Fruit fly (Drosophila melanogaster) whole organism, adult: Measurements from ENCODE around the gene TpnC25D.

Experiments
- CG12768 ChIP-seq: fragments of 200-800 bp; sonication (Bioruptor generic); optimal IDR thresholded peaks from 2 replicates; lab custom pipeline; 2017; ENCODE audit warnings: missing biosample characterization, missing genetic modification characterization, mild to moderate bottlenecking, moderate library complexity, missing genetic modification reagents
- CG14711 ChIP-seq: fragments of 200-800 bp; sonication (Bioruptor generic); optimal IDR thresholded peaks from 2 replicates; lab custom pipeline; 2018; ENCODE audit warnings: missing biosample characterization, mild to moderate bottlenecking, missing genetic modification characterization, moderate library complexity
- CG1620 ChIP-seq: fragments of 200-800 bp; sonication (Bioruptor generic); optimal IDR thresholded peaks from 2 replicates; lab custom pipeline; 2016; ENCODE audit warnings: missing biosample characterization, missing genetic modification characterization
- Crg-1 ChIP-seq: fragments of 200-800 bp; sonication (Bioruptor generic); optimal IDR thresholded peaks from 2 replicates; lab custom pipeline; 2016; ENCODE audit warnings: missing biosample characterization, missing genetic modification characterization
- Hr96 ChIP-seq: fragments of 200-800 bp; sonication (Bioruptor generic); optimal IDR thresholded peaks from 2 replicates; lab custom pipeline; 2016; ENCODE audit warnings: missing biosample characterization, missing genetic modification characterization
- kay ChIP-seq: fragments of 200-800 bp; sonication (Bioruptor generic); peaks from one replicate; lab custom pipeline; 2016; ENCODE audit warnings: missing biosample characterization, missing genetic modification characterization, borderline replicate concordance
- pad ChIP-seq: fragments of 200-800 bp; sonication (Bioruptor generic); optimal IDR thresholded peaks from 3 replicates; lab custom pipeline; 2017; ENCODE audit warnings: missing biosample characterization, missing genetic modification characterization, mild to moderate bottlenecking, moderate library complexity, missing genetic modification reagents

DNA sequence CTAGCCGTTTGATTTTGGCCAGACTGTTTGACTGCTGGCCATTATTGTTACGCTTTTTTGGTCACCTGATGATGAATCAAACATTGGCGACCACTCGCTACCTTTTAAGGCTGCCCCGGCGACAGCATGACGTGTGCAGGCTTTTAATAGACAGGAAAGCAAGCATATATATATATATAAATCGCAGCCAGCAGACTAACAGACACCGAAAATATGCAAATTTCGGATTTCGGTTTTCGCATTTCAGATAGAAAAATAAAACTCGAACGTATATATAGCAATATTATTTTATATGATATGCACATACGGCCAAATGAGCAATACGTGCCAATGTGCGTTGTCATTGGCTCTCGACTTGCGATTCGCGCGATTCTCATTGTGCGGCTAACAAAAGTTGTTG is 14.3 kb downstream of the TpnC25D start:
- TF ChIP-seq pad (GFP tag; lab: Kevin White, UChicago) = no peak
- no peak for TF ChIP-seq kay (GFP tag; lab: Kevin White, UChicago)
- no peak for TF ChIP-seq CG14711
- TF ChIP-seq CG12768 (GFP tag; lab: Kevin White, UChicago) = no peak
- no peak for TF ChIP-seq CG1620 (GFP tag; lab: Kevin White, UChicago)
- no peak for TF ChIP-seq Crg-1 (GFP tag; lab: Kevin White, UChicago)
- TF ChIP-seq Hr96 = no peak
